Fruit fly (Drosophila melanogaster) whole organism, embryonic: Measurements from ENCODE around the gene InR.
A peak's percentile ranks its signal among the peaks of the same experiment; 100 is the strongest.

Experiments used
- B-H1 ChIP-seq: fragments of 200-800 bp; sonication (Bioruptor generic); IDR thresholded peaks from 3 replicates; pipeline ENCODE4 v1.3.6; 2022; ENCODE audit warnings: missing biosample characterization, missing genetic modification characterization
- Blimp-1 ChIP-seq: fragments of 200-800 bp; sonication (Bioruptor generic); optimal IDR thresholded peaks from 3 replicates; lab custom pipeline; 2018; ENCODE audit warnings: missing biosample characterization, missing genetic modification characterization, mild to moderate bottlenecking, moderate library complexity, missing genetic modification reagents
- Bteb2 ChIP-seq: fragments of 200-800 bp; sonication (Bioruptor generic); optimal IDR thresholded peaks from 2 replicates; lab custom pipeline; 2016; ENCODE audit warnings: missing biosample characterization, missing genetic modification characterization
- CG10209 ChIP-seq: fragments of 200-800 bp; sonication (Bioruptor generic); optimal IDR thresholded peaks from 3 replicates; lab custom pipeline; 2017; ENCODE audit warnings: missing biosample characterization, mild to moderate bottlenecking, missing genetic modification characterization, missing genetic modification reagents
- CG10462 ChIP-seq: fragments of 200-800 bp; sonication (Bioruptor generic); optimal IDR thresholded peaks from 2 replicates; lab custom pipeline; 2016; ENCODE audit warnings: missing biosample characterization, missing genetic modification characterization
- CG10979 ChIP-seq: fragments of 200-800 bp; sonication (Bioruptor generic); optimal IDR thresholded peaks from 2 replicates; lab custom pipeline; 2018; ENCODE audit warnings: missing biosample characterization, mild to moderate bottlenecking, missing genetic modification characterization, moderate library complexity
- CG11247 ChIP-seq: fragments of 200-800 bp; sonication (Bioruptor generic); IDR thresholded peaks from 2 replicates; pipeline ENCODE4 v1.3.6; 2022; ENCODE audit warnings: missing biosample characterization, missing genetic modification characterization
- CG11504 ChIP-seq: fragments of 200-800 bp; sonication (Bioruptor generic); optimal IDR thresholded peaks from 3 replicates; lab custom pipeline; 2019; ENCODE audit warnings: missing biosample characterization, mild to moderate bottlenecking, missing genetic modification characterization, moderate library complexity
- CG12236 ChIP-seq: fragments of 200-800 bp; sonication (Bioruptor generic); optimal IDR thresholded peaks from 2 replicates; lab custom pipeline; 2016; ENCODE audit warnings: missing biosample characterization, missing genetic modification characterization
- CG12391 ChIP-seq: fragments of 200-800 bp; sonication (Bioruptor generic); optimal IDR thresholded peaks from 3 replicates; lab custom pipeline; 2018; ENCODE audit warnings: missing biosample characterization, mild to moderate bottlenecking, missing genetic modification characterization, moderate library complexity
- CG12769 ChIP-seq: fragments of 200-800 bp; sonication (Bioruptor generic); optimal IDR thresholded peaks from 2 replicates; lab custom pipeline; 2019; ENCODE audit warnings: missing biosample characterization, mild to moderate bottlenecking, missing genetic modification characterization, moderate library complexity
- CG13296 ChIP-seq: fragments of 200-800 bp; sonication (Bioruptor generic); optimal IDR thresholded peaks from 3 replicates; lab custom pipeline; 2018; ENCODE audit warnings: missing biosample characterization, mild to moderate bottlenecking, missing genetic modification characterization
- CG14710 ChIP-seq: fragments of 200-800 bp; sonication (Bioruptor generic); optimal IDR thresholded peaks from 3 replicates; lab custom pipeline; 2019; ENCODE audit warnings: missing biosample characterization, mild to moderate bottlenecking, missing genetic modification characterization, moderate library complexity
- CG17359 ChIP-seq: fragments of 200-800 bp; sonication (Bioruptor generic); optimal IDR thresholded peaks from 3 replicates; lab custom pipeline; 2018; ENCODE audit warnings: missing biosample characterization, mild to moderate bottlenecking, missing genetic modification characterization, moderate library complexity
- CG18262 ChIP-seq: fragments of 200-800 bp; optimal IDR thresholded peaks from 3 replicates; lab custom pipeline; 2019; ENCODE audit warnings: missing biosample characterization, mild to moderate bottlenecking, missing genetic modification characterization, moderate library complexity
- CG18764 ChIP-seq: fragments of 200-800 bp; sonication (Bioruptor generic); optimal IDR thresholded peaks from 3 replicates; lab custom pipeline; 2016; ENCODE audit warnings: missing biosample characterization, missing genetic modification characterization
- CG2678 ChIP-seq: fragments of 200-800 bp; sonication (Bioruptor generic); optimal IDR thresholded peaks from 3 replicates; lab custom pipeline; 2019; ENCODE audit warnings: missing biosample characterization, mild to moderate bottlenecking, missing genetic modification characterization, moderate library complexity
- CG31224 ChIP-seq: fragments of 200-800 bp; sonication (Bioruptor generic); IDR thresholded peaks from 2 replicates; pipeline ENCODE4 v1.3.6; 2022; ENCODE audit warnings: missing biosample characterization, missing genetic modification characterization
- CG34422 ChIP-seq: fragments of 200-800 bp; sonication (Bioruptor generic); IDR thresholded peaks from 3 replicates; pipeline ENCODE4 v1.3.6; 2022; ENCODE audit warnings: missing biosample characterization, missing genetic modification characterization
- CG4360 ChIP-seq: fragments of 200-800 bp; sonication (Bioruptor generic); IDR thresholded peaks from 2 replicates; pipeline ENCODE4 v1.3.6; 2022; ENCODE audit warnings: missing biosample characterization, missing genetic modification characterization
- CG4707 ChIP-seq: fragments of 200-800 bp; sonication (Bioruptor generic); optimal IDR thresholded peaks from 2 replicates; lab custom pipeline; 2018; ENCODE audit warnings: missing biosample characterization, mild to moderate bottlenecking, missing genetic modification characterization, moderate library complexity
- CG7928 ChIP-seq: fragments of 200-800 bp; sonication (Bioruptor generic); optimal IDR thresholded peaks from 2 replicates; lab custom pipeline; 2017; ENCODE audit warnings: missing biosample characterization, mild to moderate bottlenecking, missing genetic modification characterization
- CG8388 ChIP-seq: fragments of 200-800 bp; sonication (Bioruptor generic); optimal IDR thresholded peaks from 2 replicates; lab custom pipeline; 2019; ENCODE audit warnings: missing biosample characterization, mild to moderate bottlenecking, missing genetic modification characterization, moderate library complexity
- Dip3 ChIP-seq: fragments of 200-800 bp; sonication (Bioruptor generic); optimal IDR thresholded peaks from 3 replicates; lab custom pipeline; 2016; ENCODE audit warnings: missing biosample characterization, missing genetic modification characterization
- Drgx ChIP-seq: fragments of 200-800 bp; sonication (Bioruptor generic); IDR thresholded peaks from 2 replicates; pipeline ENCODE4 v1.3.6; 2022; ENCODE audit warnings: missing biosample characterization, missing genetic modification characterization
- GATAe ChIP-seq: fragments of 200-800 bp; sonication (Bioruptor generic); conservative IDR thresholded peaks from 2 replicates; pipeline ENCODE4 v1.3.6; 2022; ENCODE audit warnings: missing biosample characterization, missing genetic modification characterization
- Gug ChIP-seq: fragments of 200-800 bp; sonication (Bioruptor generic); IDR thresholded peaks from 4 replicates; pipeline ENCODE4 v1.3.6; 2022; ENCODE audit warnings: missing biosample characterization, missing genetic modification characterization
- Hr3 ChIP-seq: fragments of 200-800 bp; sonication (Bioruptor generic); optimal IDR thresholded peaks from 3 replicates; lab custom pipeline; 2016; ENCODE audit warnings: missing biosample characterization, missing genetic modification characterization
- PHDP ChIP-seq: fragments of 200-800 bp; sonication (Bioruptor generic); optimal IDR thresholded peaks from 3 replicates; lab custom pipeline; 2018; ENCODE audit warnings: missing biosample characterization, mild to moderate bottlenecking, missing genetic modification characterization, moderate library complexity
- Pdp1 ChIP-seq, 2 experiments: fragments of 200-800 bp; sonication (Bioruptor generic); optimal IDR thresholded peaks; 3 replicates each; lab custom pipeline; 2016; ENCODE audit warnings: missing biosample characterization in 2 of 2, missing genetic modification characterization in 2 of 2, mild to moderate bottlenecking in 1 of 2, moderate library complexity in 1 of 2
- Sox102F ChIP-seq: fragments of 200-800 bp; sonication (Bioruptor generic); optimal IDR thresholded peaks from 2 replicates; lab custom pipeline; 2018; ENCODE audit warnings: missing biosample characterization, mild to moderate bottlenecking, missing genetic modification characterization, moderate library complexity
- YL-1 ChIP-seq: fragments of 200-800 bp; sonication (Bioruptor generic); optimal IDR thresholded peaks from 3 replicates; lab custom pipeline; 2017; ENCODE audit warnings: missing biosample characterization, mild to moderate bottlenecking, missing genetic modification characterization
- al ChIP-seq: fragments of 200-800 bp; sonication (Bioruptor generic); IDR thresholded peaks from 2 replicates; pipeline ENCODE4 v1.3.6; 2022; ENCODE audit warnings: missing biosample characterization, missing genetic modification characterization
- bsh ChIP-seq, 2 experiments: fragments of 200-800 bp; sonication (Bioruptor generic); optimal IDR thresholded peaks; 2 replicates each; lab custom pipeline; 2017 to 2018; ENCODE audit warnings: mild to moderate bottlenecking in 2 of 2, missing biosample characterization in 2 of 2, missing genetic modification characterization in 2 of 2, moderate library complexity in 1 of 2
- eve ChIP-seq, 2 experiments: fragments of >200 bp; optimal IDR thresholded peaks; 2 replicates each; lab custom pipeline; 2017; ENCODE audit warnings: missing biosample characterization in 2 of 2, missing genetic modification characterization in 2 of 2
- fd96Cb ChIP-seq: fragments of 200-800 bp; sonication (Bioruptor generic); optimal IDR thresholded peaks from 2 replicates; lab custom pipeline; 2018; ENCODE audit warnings: missing biosample characterization, mild to moderate bottlenecking, missing genetic modification characterization, moderate library complexity
- gem ChIP-seq: fragments of 200-800 bp; sonication (Bioruptor generic); optimal IDR thresholded peaks from 2 replicates; lab custom pipeline; 2019; ENCODE audit warnings: missing biosample characterization, mild to moderate bottlenecking, missing genetic modification characterization, moderate library complexity
- gsb-n ChIP-seq: fragments of 200-800 bp; sonication (Bioruptor generic); optimal IDR thresholded peaks from 3 replicates; lab custom pipeline; 2018; ENCODE audit warnings: missing biosample characterization, mild to moderate bottlenecking, missing genetic modification characterization
- jumu ChIP-seq: fragments of 200-800 bp; sonication (Bioruptor generic); optimal IDR thresholded peaks from 3 replicates; lab custom pipeline; 2016; ENCODE audit warnings: missing biosample characterization, missing genetic modification characterization
- lola ChIP-seq, 3 experiments: fragments of >200 bp in 2 of 3; fragments of 200-800 bp in 1 of 3; sonication (Bioruptor generic) in 1 of 3; optimal IDR thresholded peaks; 2 replicates each; lab custom pipeline; 2017 to 2019; ENCODE audit warnings: missing biosample characterization in 3 of 3, missing genetic modification characterization in 3 of 3, mild to moderate bottlenecking in 1 of 3, moderate library complexity in 1 of 3
- nau ChIP-seq: fragments of 200-800 bp; sonication (Bioruptor generic); optimal IDR thresholded peaks from 3 replicates; lab custom pipeline; 2017; ENCODE audit warnings: missing biosample characterization, mild to moderate bottlenecking, missing genetic modification characterization, missing genetic modification reagents
- nerfin-1 ChIP-seq: fragments of 200-800 bp; sonication (Bioruptor generic); optimal IDR thresholded peaks from 3 replicates; lab custom pipeline; 2019; ENCODE audit warnings: missing biosample characterization, mild to moderate bottlenecking, missing genetic modification characterization, moderate library complexity
- phol ChIP-seq: fragments of 200-800 bp; sonication (Bioruptor generic); optimal IDR thresholded peaks from 3 replicates; lab custom pipeline; 2018; ENCODE audit warnings: missing biosample characterization, mild to moderate bottlenecking, missing genetic modification characterization, moderate library complexity
- pros ChIP-seq: fragments of 200-800 bp; sonication (Bioruptor generic); optimal IDR thresholded peaks from 3 replicates; lab custom pipeline; 2019; ENCODE audit warnings: missing biosample characterization, mild to moderate bottlenecking, missing genetic modification characterization, moderate library complexity
- sd ChIP-seq: fragments of 200-800 bp; sonication (Bioruptor generic); optimal IDR thresholded peaks from 3 replicates; lab custom pipeline; 2018; ENCODE audit warnings: missing biosample characterization, mild to moderate bottlenecking, missing genetic modification characterization, moderate library complexity
- sens ChIP-seq: fragments of 200-800 bp; sonication (Bioruptor generic); peaks from one replicate; lab custom pipeline; 2016; ENCODE audit warnings: missing biosample characterization, missing genetic modification characterization
- tll ChIP-seq, 2 experiments: fragments of 200-800 bp in 1 of 2; fragments of >200 bp in 1 of 2; sonication (Bioruptor generic) in 1 of 2; optimal IDR thresholded peaks; 2 replicates each; lab custom pipeline; 2017 to 2019; ENCODE audit warnings: missing biosample characterization in 2 of 2, missing genetic modification characterization in 2 of 2, mild to moderate bottlenecking in 1 of 2, moderate library complexity in 1 of 2
- twi ChIP-seq: fragments of 200-800 bp; optimal IDR thresholded peaks from 2 replicates; lab custom pipeline; 2019; ENCODE audit warnings: missing biosample characterization, mild to moderate bottlenecking, missing genetic modification characterization, moderate library complexity
- unpg ChIP-seq: fragments of 200-800 bp; sonication (Bioruptor generic); optimal IDR thresholded peaks from 3 replicates; lab custom pipeline; 2018; ENCODE audit warnings: missing biosample characterization, mild to moderate bottlenecking, missing genetic modification characterization, moderate library complexity

InR gene

dm6 chr3R:21602688-21603031, 16.5 kb downstream of the InR start (continued):
- TF ChIP-seq CG10979 (tag; lab: Kevin White, UChicago) (peak; percentile 42), phol (peak; percentile 20), CG11504 (tag; lab: Kevin White, UChicago) (peak; percentile 31), gsb-n (peak; percentile 26), bsh (GFP tag; optimal IDR thresholded peaks at IDR 0.05; lab: Kevin White, UChicago) (peak in 1 of 2 experiments; percentile 55), sd (tag; lab: Kevin White, UChicago) (peak; percentile 93), twi (tag; lab: Kevin White, UChicago) (no peak), YL-1 (GFP tag; lab: Kevin White, UChicago) (no peak), sens (GFP tag; lab: Kevin White, UChicago) (peak; percentile 84), CG4360 (GFP tag; lab: Robert Waterston, UW) (no peak), Blimp-1 (GFP tag; lab: Kevin White, UChicago) (peak; percentile 54), CG18764 (GFP tag; lab: Kevin White, UChicago) (no peak), Gug (GFP tag; lab: Robert Waterston, UW) (no peak), PHDP (peak; percentile 11), CG8388 (GFP tag; lab: Kevin White, UChicago) (peak; percentile 24), CG4707 (GFP tag; lab: Kevin White, UChicago) (peak; percentile 1), CG2678 (tag; lab: Kevin White, UChicago) (peak; percentile 40), CG17359 (peak; percentile 10), Sox102F (GFP tag; lab: Kevin White, UChicago) (peak; percentile 46), CG18262 (peak; percentile 51), gem (tag; lab: Kevin White, UChicago) (peak; percentile 54), Pdp1 (GFP tag; optimal IDR thresholded peaks at IDR 0.05; lab: Kevin White, UChicago) (peak in 1 of 2 experiments; percentile 18), lola (GFP tag; optimal IDR thresholded peaks at IDR 0.05; lab: Kevin White, UChicago) (peak in 1 of 3 experiments; percentile 13), CG14710 (tag; lab: Kevin White, UChicago) (peak; percentile 20), nerfin-1 (peak; percentile 15), unpg (GFP tag; lab: Kevin White, UChicago) (peak; percentile 22), eve (GFP tag; optimal IDR thresholded peaks at IDR 0.05; lab: Kevin White, UChicago) (peak in 1 of 2 experiments; percentile 72), GATAe (no peak), fd96Cb (tag; lab: Kevin White, UChicago) (peak; percentile 40), jumu (GFP tag; lab: Kevin White, UChicago) (no peak)
- TF ChIP-seq, all 482 proteins: peak for 37

- TF ChIP-seq CG34422 (GFP tag; lab: Robert Waterston, UW) (no peak), CG31224 (GFP tag; lab: Robert Waterston, UW) (no peak), nau (GFP tag; lab: Kevin White, UChicago) (peak; percentile 23), CG12769 (tag; lab: Kevin White, UChicago) (peak; percentile 54), CG10209 (GFP tag; lab: Kevin White, UChicago) (no peak), Hr3 (no peak), CG12236 (GFP tag; lab: Kevin White, UChicago) (no peak), CG7928 (GFP tag; lab: Kevin White, UChicago) (no peak), Drgx (0 out of 2 replicates have a peak, but pooled peaks have one; percentile 54), tll (GFP tag; optimal IDR thresholded peaks at IDR 0.05; lab: Kevin White, UChicago) (no peak), Dip3 (GFP tag; lab: Kevin White, UChicago) (no peak), CG13296 (GFP tag; lab: Kevin White, UChicago) (no peak), pros (GFP tag; lab: Kevin White, UChicago) (no peak), CG11247 (GFP tag; lab: Robert Waterston, UW) (no peak), Bteb2 (GFP tag; lab: Kevin White, UChicago) (no peak), CG12391 (tag; lab: Kevin White, UChicago) (no peak), B-H1 (GFP tag; lab: Robert Waterston, UW) (no peak), al (no peak), CG10462 (GFP tag; lab: Kevin White, UChicago) (no peak)
Observed at dm6 chr3R:21601954-21602687, 17.0 kb downstream of the InR start.
